Fruit fly (Drosophila melanogaster) S2 (cell line): ENCODE data around the gene CG2712.

Experiments
- CG8478 ChIP-seq: fragments of >200 bp; optimal IDR thresholded peaks from 2 replicates; lab custom pipeline; 2018
- CTCF ChIP-seq, 2 experiments: fragments of >200 bp; optimal IDR thresholded peaks; 2 replicates each; lab custom pipeline; 2018

CG2712 gene

dm6 chrX:2732127-2732526, at the start of gene CG2712, which contains the start of gene ttm50:
Gene CG2712, plus strand, starts transcription at chrX:2732469.
Gene ttm50, minus strand, starts transcription at chrX:2732190.
- TF ChIP-seq CTCF (optimal IDR thresholded peaks at IDR 0.05; lab: Kevin White, UChicago): no peak
- no peak for TF ChIP-seq CG8478

- no peak for TF ChIP-seq CG8478
- no peak for TF ChIP-seq CTCF (optimal IDR thresholded peaks at IDR 0.05; lab: Kevin White, UChicago)
These were observed 49.4 kb upstream of the CG2712 start, which contains the start of gene CG2652 for dm6 chrX:2682832-2683231. Gene CG2652, minus strand, starts transcription at chrX:2682932.

- TF ChIP-seq CTCF (optimal IDR thresholded peaks at IDR 0.05; lab: Kevin White, UChicago) (no peak), CG8478 (no peak)
These were observed 48.3 kb upstream of the CG2712 start for dm6 chrX:2683926-2684325.

- TF ChIP-seq CG8478: no peak
- peak; percentile 78 to 86 for TF ChIP-seq CTCF (optimal IDR thresholded peaks at IDR 0.05; lab: Kevin White, UChicago)
These were observed 47.8 kb upstream of the CG2712 start for dm6 chrX:2684442-2684841.

dm6 chrX:2685022-2685421, 47.2 kb upstream of the CG2712 start:
- TF ChIP-seq CG8478: no peak
- TF ChIP-seq CTCF (optimal IDR thresholded peaks at IDR 0.05; lab: Kevin White, UChicago): no peak

- no peak for TF ChIP-seq CG8478
- no peak for TF ChIP-seq CTCF (optimal IDR thresholded peaks at IDR 0.05; lab: Kevin White, UChicago)
These were observed 46.7 kb upstream of the CG2712 start, which contains the start of gene per for dm6 chrX:2685580-2685979. Gene per, plus strand, starts transcription at chrX:2685580.

dm6 chrX:2686930-2687329, 45.3 kb upstream of the CG2712 start:
- TF ChIP-seq CTCF (optimal IDR thresholded peaks at IDR 0.05; lab: Kevin White, UChicago): no peak
- TF ChIP-seq CG8478: no peak

dm6 chrX:2690376-2690775, 41.9 kb upstream of the CG2712 start:
- no peak for TF ChIP-seq CG8478
- TF ChIP-seq CTCF (optimal IDR thresholded peaks at IDR 0.05; lab: Kevin White, UChicago): no peak

- TF ChIP-seq CG8478 (no peak), CTCF (optimal IDR thresholded peaks at IDR 0.05; lab: Kevin White, UChicago) (no peak)
These were observed 38.5 kb upstream of the CG2712 start, which contains the start of gene dyw for dm6 chrX:2693786-2694185. Gene dyw, minus strand, starts transcription at chrX:2693886.

dm6 chrX:2698064-2698894, 34.0 kb upstream of the CG2712 start, which contains the start of the genes Spg7 and Lint-O:
Gene Spg7, minus strand, starts transcription at chrX:2698211.
Gene Lint-O, plus strand, starts transcription at chrX:2698701.
- no peak for TF ChIP-seq CG8478
- TF ChIP-seq CTCF (optimal IDR thresholded peaks at IDR 0.05; lab: Kevin White, UChicago): no peak

dm6 chrX:2703693-2704092, 28.6 kb upstream of the CG2712 start, which contains the start of gene Ugalt:
Gene Ugalt, minus strand, starts transcription at chrX:2703852.
- TF ChIP-seq CG8478: no peak
- TF ChIP-seq CTCF (optimal IDR thresholded peaks at IDR 0.05; lab: Kevin White, UChicago): no peak

dm6 chrX:2704134-2704773, 28.0 kb upstream of the CG2712 start, which contains the start of gene eIF2Bbeta:
Gene eIF2Bbeta, plus strand, starts transcription at chrX:2704571.
- TF ChIP-seq CTCF (optimal IDR thresholded peaks at IDR 0.05; lab: Kevin White, UChicago) (no peak), CG8478 (no peak)

dm6 chrX:2707377-2708090, 24.7 kb upstream of the CG2712 start, which contains the start of gene CG2680:
Gene CG2680, minus strand, starts transcription at chrX:2707427.
- TF ChIP-seq CTCF (optimal IDR thresholded peaks at IDR 0.05; lab: Kevin White, UChicago) (no peak), CG8478 (no peak)

- TF ChIP-seq CTCF (optimal IDR thresholded peaks at IDR 0.05; lab: Kevin White, UChicago) (no peak), CG8478 (no peak)
These were observed 24.0 kb upstream of the CG2712 start, which contains the start of gene CG2681 for dm6 chrX:2708156-2708734. Gene CG2681, plus strand, starts transcription at chrX:2708684.

dm6 chrX:2713776-2714175, 18.5 kb upstream of the CG2712 start, which contains the start of the genes CG2685 and CG2694:
Gene CG2685, minus strand, starts transcription at chrX:2713960.
Gene CG2694, plus strand, starts transcription at chrX:2714079.
- no peak for TF ChIP-seq CG8478
- TF ChIP-seq CTCF (optimal IDR thresholded peaks at IDR 0.05; lab: Kevin White, UChicago): no peak
